Worm (Caenorhabditis elegans) whole organism, L4 larva: ENCODE measurements around the gene F55G1.7.

Source experiments
- F26F4.8 ChIP-seq: fragments of 200-800 bp; sonication (Bioruptor generic); conservative IDR thresholded peaks from 2 replicates; pipeline ENCODE4 v1.3.6; 2022; ENCODE audit warnings: missing genetic modification characterization, missing compliant biosample characterization
- F49E8.2 ChIP-seq: sonication (generic microtip); optimal IDR thresholded peaks from 2 replicates; lab custom pipeline; 2016; ENCODE audit warnings: missing compliant biosample characterization, mild to moderate bottlenecking, missing genetic modification characterization, borderline replicate concordance
- R02D3.7 ChIP-seq: fragments of 150-350 bp; sonication (generic microtip); optimal IDR thresholded peaks from 3 replicates; lab custom pipeline; 2014; ENCODE audit warnings: missing biosample characterization, missing genetic modification characterization
- ama-1 ChIP-seq: fragments of 150-350 bp; optimal IDR thresholded peaks from 2 replicates; lab custom pipeline; 2014; ENCODE audit warnings: inconsistent platforms, mixed read lengths
- egl-43 ChIP-seq: fragments of 200-800 bp; sonication (Bioruptor generic); IDR thresholded peaks from 2 replicates; pipeline ENCODE4 v1.3.6; 2022; ENCODE audit warnings: missing genetic modification reagents, missing genetic modification characterization, missing compliant biosample characterization
- fkh-10 ChIP-seq: fragments of 150-350 bp; optimal IDR thresholded peaks from 2 replicates; lab custom pipeline; 2014; ENCODE audit warnings: missing biosample characterization, missing genetic modification reagents, missing genetic modification characterization
- gei-8 ChIP-seq: fragments of 200-800 bp; sonication (Bioruptor generic); optimal IDR thresholded peaks from 2 replicates; lab custom pipeline; 2018; ENCODE audit warnings: mild to moderate bottlenecking, missing genetic modification characterization, missing compliant biosample characterization
- nhr-11 ChIP-seq: fragments of 150-350 bp; optimal IDR thresholded peaks from 2 replicates; lab custom pipeline; 2014; ENCODE audit warnings: missing biosample characterization, missing genetic modification characterization
- nhr-237 ChIP-seq: sonication (generic microtip); optimal IDR thresholded peaks from 2 replicates; lab custom pipeline; 2017; ENCODE audit warnings: missing biosample characterization, missing genetic modification characterization
- unc-39 ChIP-seq: sonication (generic microtip); optimal IDR thresholded peaks from 2 replicates; lab custom pipeline; 2017; ENCODE audit warnings: missing biosample characterization, missing genetic modification characterization
- zag-1 ChIP-seq: fragments of 150-350 bp; optimal IDR thresholded peaks from 2 replicates; lab custom pipeline; 2014; ENCODE audit warnings: missing biosample characterization, missing genetic modification characterization
- ztf-11 ChIP-seq: fragments of 150-350 bp; optimal IDR thresholded peaks from 2 replicates; lab custom pipeline; 2014; ENCODE audit warnings: missing biosample characterization, missing genetic modification characterization

DNA sequence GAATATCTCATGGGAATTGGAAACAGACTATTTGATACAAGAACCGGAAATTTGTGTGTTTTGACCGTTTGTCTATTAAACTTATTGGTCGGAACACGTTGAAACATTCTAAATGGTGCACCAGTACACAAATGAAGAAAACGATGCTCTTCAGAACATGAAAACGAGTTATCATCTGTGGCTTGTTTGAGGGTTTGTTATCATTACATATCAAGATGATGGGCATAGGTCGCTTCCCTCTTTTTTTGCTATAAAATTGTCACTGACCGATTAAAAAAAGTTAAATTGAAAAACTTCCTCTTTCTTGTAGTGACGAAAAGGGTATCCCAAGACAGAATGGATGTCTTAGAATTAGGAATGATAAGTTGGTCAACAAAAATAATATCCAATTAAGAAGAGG lies 994 bp downstream of the F55G1.7 start:
- no peak for TF ChIP-seq F49E8.2 (tag; lab: Kevin White, UChicago)
- no peak for TF ChIP-seq zag-1 (tag; lab: Kevin White, UChicago)
- TF ChIP-seq gei-8 (GFP tag; lab: Kevin White, UChicago): no peak
- TF ChIP-seq unc-39 (tag; lab: Kevin White, UChicago): no peak
- TF ChIP-seq egl-43 (GFP tag; lab: Robert Waterston, UW): no peak
- TF ChIP-seq fkh-10 (GFP tag; lab: Kevin White, UChicago): no peak
- no peak for TF ChIP-seq ztf-11 (tag; lab: Kevin White, UChicago)
- no peak for TF ChIP-seq F26F4.8 (GFP tag; lab: Robert Waterston, UW)
- TF ChIP-seq R02D3.7 (tag; lab: Kevin White, UChicago): no peak
- no peak for TF ChIP-seq nhr-237 (tag; lab: Kevin White, UChicago)
- TF ChIP-seq ama-1 (lab: Kevin White, UChicago): no peak
- no peak for TF ChIP-seq nhr-11 (tag; lab: Kevin White, UChicago)
